Worm (Caenorhabditis elegans) whole organism, L1 larva: ENCODE data around the gene K09B11.5.

ENCODE experiments used
- alr-1 ChIP-seq: fragments of 200-800 bp; sonication (Bioruptor generic); optimal IDR thresholded peaks from 2 replicates; lab custom pipeline; 2018; ENCODE audit warnings: borderline replicate concordance, mild to moderate bottlenecking, missing genetic modification characterization, missing compliant biosample characterization
- ama-1 ChIP-seq: fragments of 150-350 bp; optimal IDR thresholded peaks from 2 replicates; lab custom pipeline; 2014
- ceh-63 ChIP-seq: fragments of 200-800 bp; sonication (Bioruptor generic); optimal IDR thresholded peaks from 2 replicates; lab custom pipeline; 2018; ENCODE audit warnings: mild to moderate bottlenecking, missing genetic modification characterization, missing compliant biosample characterization
- dpl-1 ChIP-seq, 3 experiments: fragments of 150-350 bp in 2 of 3; sonication (generic microtip) in 1 of 3; optimal IDR thresholded peaks; 2 replicates each; lab custom pipeline; 2014 to 2017; ENCODE audit warnings: missing biosample characterization in 3 of 3, missing genetic modification characterization in 3 of 3, missing genetic modification reagents in 3 of 3
- fkh-8 ChIP-seq: sonication (generic microtip); optimal IDR thresholded peaks from 2 replicates; lab custom pipeline; 2016; ENCODE audit warnings: mild to moderate bottlenecking, missing genetic modification characterization, missing compliant biosample characterization
- lin-39 ChIP-seq: fragments of 150-350 bp; optimal IDR thresholded peaks from 2 replicates; lab custom pipeline; 2014; ENCODE audit warnings: missing biosample characterization, missing genetic modification reagents, missing genetic modification characterization
- skn-1 ChIP-seq: fragments of 150-350 bp; optimal IDR thresholded peaks from 2 replicates; lab custom pipeline; 2014; ENCODE audit warnings: missing biosample characterization, missing genetic modification characterization
- tbx-2 ChIP-seq: sonication (generic microtip); optimal IDR thresholded peaks from 2 replicates; lab custom pipeline; 2016; ENCODE audit warnings: missing genetic modification characterization, missing compliant biosample characterization
- unc-62 ChIP-seq: fragments of 150-350 bp; optimal IDR thresholded peaks from 2 replicates; lab custom pipeline; 2014; ENCODE audit warnings: missing biosample characterization, missing genetic modification reagents, missing genetic modification characterization
- vab-15 ChIP-seq: sonication (generic microtip); optimal IDR thresholded peaks from 2 replicates; lab custom pipeline; 2017; ENCODE audit warnings: missing genotype, mild to moderate bottlenecking, missing genetic modification characterization, missing compliant biosample characterization
- zip-4 ChIP-seq: fragments of 200-800 bp; sonication (Bioruptor generic); optimal IDR thresholded peaks from 2 replicates; lab custom pipeline; 2018; ENCODE audit warnings: mild to moderate bottlenecking, missing genetic modification characterization, moderate library complexity, missing compliant biosample characterization

DNA sequence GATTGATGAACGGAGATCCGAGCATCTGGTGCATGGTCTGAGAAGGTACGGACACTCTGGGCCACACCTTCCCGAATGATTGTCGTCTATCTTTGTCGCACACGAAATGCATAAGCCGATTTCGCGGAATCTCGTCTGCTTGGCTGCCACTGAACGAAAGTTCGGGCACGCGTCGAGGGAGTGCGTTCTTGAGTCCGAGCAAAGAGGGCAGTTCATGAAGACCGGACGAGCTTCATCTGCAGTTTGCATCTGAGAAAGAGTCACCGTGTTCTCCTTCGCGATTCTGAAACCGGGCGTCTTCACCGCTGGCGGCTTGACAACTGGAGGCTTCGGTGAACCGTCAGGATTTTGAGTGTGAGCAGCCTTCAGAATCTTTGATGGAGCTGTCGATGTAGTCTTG is 24.4 kb upstream of the K09B11.5 start:
- no peak for TF ChIP-seq vab-15
- no peak for TF ChIP-seq skn-1 (tag; lab: Kevin White, UChicago)
- no peak for TF ChIP-seq ama-1 (lab: Kevin White, UChicago)
- no peak for TF ChIP-seq zip-4 (GFP tag; lab: Kevin White, UChicago)
- no peak for TF ChIP-seq unc-62 (GFP tag; lab: Kevin White, UChicago)
- no peak for TF ChIP-seq dpl-1 (GFP tag; optimal IDR thresholded peaks at IDR 0.05; lab: Kevin White, UChicago)
- no peak for TF ChIP-seq lin-39 (tag; lab: Kevin White, UChicago)
- TF ChIP-seq alr-1, result no peak
- TF ChIP-seq fkh-8, result no peak
- no peak for TF ChIP-seq tbx-2 (tag; lab: Kevin White, UChicago)
- no peak for TF ChIP-seq ceh-63 (GFP tag; lab: Kevin White, UChicago)
